Fruit fly (Drosophila melanogaster): Measurements from ENCODE around the gene eIF1A.

The eIF1A gene

dm6 chr3R:18310766-18311367 lies 36.4 kb downstream of the eIF1A start (continued):
- TF ChIP-seq peb (GFP tag; IDR thresholded peaks at IDR 0.05) (no peak), CG8290 (GFP tag; optimal IDR thresholded peaks at IDR 0.05) (no peak), CG8290 (tag; optimal IDR thresholded peaks at IDR 0.05) (peak in 1 of 2 experiments; percentile 6), Ets65A (GFP tag) (no peak), Drgx (GFP tag; IDR thresholded peaks at IDR 0.05) (0 out of 2 replicates have a peak, but pooled peaks have one; percentile 14), vfl (GFP tag; optimal IDR thresholded peaks at IDR 0.05) (no peak), CG17385 (GFP tag; optimal IDR thresholded peaks at IDR 0.05) (peak; percentile 27), E2f2 (GFP tag; IDR thresholded peaks at IDR 0.05) (no peak), br (optimal IDR thresholded peaks at IDR 0.05) (no peak), p53 (GFP tag; optimal IDR thresholded peaks at IDR 0.05) (no peak), ase (GFP tag; IDR thresholded peaks at IDR 0.05) (no peak), luna (GFP tag; optimal IDR thresholded peaks at IDR 0.05) (no peak), CG2889 (GFP tag; IDR thresholded peaks at IDR 0.05) (no peak), CG16863 (GFP tag; optimal IDR thresholded peaks at IDR 0.05) (peak; percentile 1), hb (GFP tag; IDR thresholded peaks at IDR 0.05; ENCODE audit: partially characterized antibody) (no peak), Myb (GFP tag; optimal IDR thresholded peaks at IDR 0.05) (no peak), Neu2 (GFP tag; optimal IDR thresholded peaks at IDR 0.05; ENCODE audit: borderline replicate concordance) (no peak), CG1233 (GFP tag; optimal IDR thresholded peaks at IDR 0.05) (no peak), CTCF (GFP tag; optimal IDR thresholded peaks at IDR 0.05) (no peak), CG9609 (GFP tag; optimal IDR thresholded peaks at IDR 0.05) (no peak), CG31365 (tag; optimal IDR thresholded peaks at IDR 0.05) (no peak), Oaz (GFP tag; IDR thresholded peaks at IDR 0.05) (no peak), ci (GFP tag; IDR thresholded peaks at IDR 0.05) (peak; percentile 59; the same call in 1 of the 3 replicates), CG2116 (GFP tag; optimal IDR thresholded peaks at IDR 0.05) (no peak), CG3407 (GFP tag; optimal IDR thresholded peaks at IDR 0.05) (no peak), prd (optimal IDR thresholded peaks at IDR 0.05) (no peak), prd (GFP tag; IDR thresholded peaks at IDR 0.05) (no peak), CrebB (tag; optimal IDR thresholded peaks at IDR 0.05) (no peak), CG12155 (GFP tag; optimal IDR thresholded peaks at IDR 0.05) (no peak), seq (GFP tag; IDR thresholded peaks at IDR 0.05) (no peak), CG17328 (GFP tag; IDR thresholded peaks at IDR 0.05) (no peak), CG8944 (GFP tag; optimal IDR thresholded peaks at IDR 0.05) (no peak), cad (GFP tag; optimal IDR thresholded peaks at IDR 0.05) (no peak), Opbp (GFP tag; IDR thresholded peaks at IDR 0.05; ENCODE audit: partially characterized antibody) (no peak), tap (tag; optimal IDR thresholded peaks at IDR 0.05) (no peak), CG13287 (GFP tag; IDR thresholded peaks at IDR 0.05; ENCODE audit: partially characterized antibody) (peak; percentile 12; the same call in 1 of the 2 replicates), CG12299 (tag; optimal IDR thresholded peaks at IDR 0.05) (no peak), Jarid2 (GFP tag; optimal IDR thresholded peaks at IDR 0.05) (peak; percentile 12), CG5180 (GFP tag; optimal IDR thresholded peaks at IDR 0.05) (peak; percentile 8), CG11456 (GFP tag; IDR thresholded peaks at IDR 0.05) (no peak), CG17802 (tag; optimal IDR thresholded peaks at IDR 0.05) (no peak), Dad (GFP tag; optimal IDR thresholded peaks at IDR 0.05) (no peak), CG3838 (GFP tag; optimal IDR thresholded peaks at IDR 0.05) (no peak), sens-2 (GFP tag; IDR thresholded peaks at IDR 0.05) (no peak), Xrp1 (GFP tag; IDR thresholded peaks at IDR 0.05) (no peak), Mes4 (GFP tag; optimal IDR thresholded peaks at IDR 0.05) (no peak), emc (GFP tag; optimal IDR thresholded peaks at IDR 0.05) (no peak), CG6272 (GFP tag; IDR thresholded peaks at IDR 0.05) (0 out of 2 replicates have a peak, but pooled peaks have one; percentile 19), CG32767 (GFP tag; IDR thresholded peaks at IDR 0.05) (no peak), Chrac-16 (GFP tag; optimal IDR thresholded peaks at IDR 0.05) (no peak), abd-A (tag; optimal IDR thresholded peaks at IDR 0.05) (no peak), Dp (GFP tag; optimal IDR thresholded peaks at IDR 0.05) (no peak), NFAT (GFP tag; IDR thresholded peaks at IDR 0.05) (peak; percentile 35; the same call in 1 of the 2 replicates), Xbp1 (GFP tag; optimal IDR thresholded peaks at IDR 0.05) (no peak)
